Worm (Caenorhabditis elegans) whole organism, late embryonic: Measurements from ENCODE around the gene gnrr-5.

ENCODE experiments used
- C08G9.2 ChIP-seq: sonication (generic microtip); optimal IDR thresholded peaks from 2 replicates; lab custom pipeline; 2016; ENCODE audit warnings: mild to moderate bottlenecking, missing genetic modification characterization, moderate library complexity, missing compliant biosample characterization
- C38D4.7 ChIP-seq: fragments of 200-800 bp; sonication (Bioruptor generic); optimal IDR thresholded peaks from 2 replicates; lab custom pipeline; 2018; ENCODE audit warnings: mild to moderate bottlenecking, missing genetic modification characterization, moderate library complexity, missing compliant biosample characterization
- ama-1 ChIP-seq: fragments of 150-350 bp; optimal IDR thresholded peaks from 2 replicates; lab custom pipeline; 2014
- dmd-4 ChIP-seq: sonication (generic microtip); optimal IDR thresholded peaks from 2 replicates; lab custom pipeline; 2016; ENCODE audit warnings: borderline replicate concordance, missing genetic modification characterization, missing compliant biosample characterization
- dve-1 ChIP-seq: sonication (generic microtip); optimal IDR thresholded peaks from 2 replicates; lab custom pipeline; 2017; ENCODE audit warnings: antibody characterized with exemption, mild to moderate bottlenecking, missing genetic modification characterization, missing compliant biosample characterization
- ets-4 ChIP-seq: sonication (generic microtip); optimal IDR thresholded peaks from 2 replicates; lab custom pipeline; 2016; ENCODE audit warnings: missing genetic modification characterization, missing compliant biosample characterization
- fkh-10 ChIP-seq: fragments of 150-350 bp; optimal IDR thresholded peaks from 2 replicates; lab custom pipeline; 2014; ENCODE audit warnings: missing biosample characterization, missing genetic modification reagents, missing genetic modification characterization
- lim-6 ChIP-seq: sonication (generic microtip); optimal IDR thresholded peaks from 2 replicates; lab custom pipeline; 2016; ENCODE audit warnings: missing genetic modification characterization, missing compliant biosample characterization
- nfya-1 ChIP-seq: sonication (generic microtip); optimal IDR thresholded peaks from 2 replicates; lab custom pipeline; 2017; ENCODE audit warnings: missing genetic modification characterization, mild to moderate bottlenecking, missing compliant biosample characterization, antibody characterized with exemption, moderate library complexity
- nhr-232 ChIP-seq: sonication (generic microtip); optimal IDR thresholded peaks from 2 replicates; lab custom pipeline; 2016; ENCODE audit warnings: missing genetic modification characterization, missing compliant biosample characterization
- pqm-1 ChIP-seq: sonication (generic microtip); optimal IDR thresholded peaks from 2 replicates; lab custom pipeline; 2016; ENCODE audit warnings: missing genetic modification characterization, missing compliant biosample characterization
- rnt-1 ChIP-seq: sonication (generic microtip); optimal IDR thresholded peaks from 2 replicates; lab custom pipeline; 2016; ENCODE audit warnings: missing genetic modification characterization, missing compliant biosample characterization

- TF ChIP-seq pqm-1 (tag; lab: Kevin White, UChicago) (no peak), lim-6 (tag; lab: Kevin White, UChicago) (no peak), nfya-1 (tag; lab: Kevin White, UChicago) (no peak), ama-1 (lab: Kevin White, UChicago) (no peak), rnt-1 (tag; lab: Kevin White, UChicago) (no peak), C38D4.7 (GFP tag; lab: Kevin White, UChicago) (no peak), ets-4 (no peak), nhr-232 (tag; lab: Kevin White, UChicago) (no peak), dmd-4 (tag; lab: Kevin White, UChicago) (no peak), dve-1 (no peak), C08G9.2 (tag; lab: Kevin White, UChicago) (no peak), fkh-10 (no peak)
Observed at ce11 chrV:4483049-4483507, 28.5 kb upstream of the gnrr-5 start, which contains the start of gene exc-15.
